Worm (Caenorhabditis elegans): ENCODE data around the gene ZC239.6.

Gene ZC239.6

DNA sequence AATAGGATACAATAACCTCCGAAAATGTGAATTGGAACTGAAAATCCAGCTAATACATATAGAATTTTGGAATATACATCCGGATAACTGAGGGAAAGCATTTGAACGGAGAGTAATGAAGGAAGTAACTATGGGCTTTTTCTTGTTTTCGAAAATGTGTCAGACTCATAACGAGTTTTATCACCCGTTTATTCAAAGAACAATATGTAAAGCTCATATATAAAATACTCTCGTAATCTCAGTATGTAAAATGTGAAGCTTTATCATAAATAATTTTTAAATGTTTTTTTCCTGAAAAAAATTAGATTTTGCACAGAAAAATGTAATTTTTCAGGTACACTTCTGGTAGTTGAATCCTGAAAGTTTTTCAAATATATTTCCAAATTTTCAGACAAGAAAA, 21.0 kb downstream of the ZC239.6 start, which contains the start of gene srh-297:
srh-297 (minus strand) TSS at position 101 of the 400 bp plus-strand sequence.
- no peak for TF ChIP-seq ceh-30 (tag; optimal IDR thresholded peaks at IDR 0.05)
- no peak for TF ChIP-seq unc-3 (GFP tag; conservative IDR thresholded peaks at IDR 0.05)
- TF ChIP-seq unc-3 (tag; optimal IDR thresholded peaks at IDR 0.05), result no peak
- no peak for TF ChIP-seq ceh-24 (tag; optimal IDR thresholded peaks at IDR 0.05)
- TF ChIP-seq lim-6 (tag; optimal IDR thresholded peaks at IDR 0.05), result no peak
- TF ChIP-seq ceh-6 (GFP tag; optimal IDR thresholded peaks at IDR 0.05), result no peak
- TF ChIP-seq unc-42 (tag; optimal IDR thresholded peaks at IDR 0.05), result no peak
- TF ChIP-seq ceh-34 (tag; optimal IDR thresholded peaks at IDR 0.05), result no peak
- no peak for TF ChIP-seq hlh-15 (tag; optimal IDR thresholded peaks at IDR 0.05)
- no peak for TF ChIP-seq dmd-4 (tag; optimal IDR thresholded peaks at IDR 0.05; ENCODE audit: borderline replicate concordance)
- TF ChIP-seq tbx-2 (tag; optimal IDR thresholded peaks at IDR 0.05), result no peak
- TF ChIP-seq sdc-2 (tag; optimal IDR thresholded peaks at IDR 0.05), result no peak
- TF ChIP-seq mec-3 (tag; optimal IDR thresholded peaks at IDR 0.05; ENCODE audit: borderline replicate concordance), result no peak
- no peak for TF ChIP-seq eyg-1 (tag; optimal IDR thresholded peaks at IDR 0.05)
- no peak for TF ChIP-seq pqm-1 (tag; optimal IDR thresholded peaks at IDR 0.05)

DNA sequence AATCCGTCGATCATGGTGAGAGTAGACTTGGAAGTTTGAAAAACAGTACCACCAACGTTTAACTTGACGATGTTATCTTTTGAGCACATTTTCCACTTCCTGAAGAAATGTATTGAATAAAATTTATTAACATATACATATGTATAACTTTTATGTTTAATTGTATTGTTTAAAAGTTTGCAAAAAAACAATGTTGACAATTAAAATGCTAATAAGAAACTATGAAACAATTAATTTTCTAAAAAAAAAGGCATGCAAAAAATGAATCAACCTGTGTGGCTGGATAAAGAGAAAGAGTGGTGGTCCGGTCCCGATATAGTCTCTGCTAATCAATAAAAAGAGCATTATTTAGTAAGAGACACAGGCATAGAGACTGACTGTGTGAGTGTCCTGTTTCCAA, 25.3 kb downstream of the ZC239.6 start, which contains the start of gene C17F4.8:
C17F4.8 (minus strand) TSS at position 101 of the 400 bp plus-strand sequence.
- TF ChIP-seq pha-2 (tag; optimal IDR thresholded peaks at IDR 0.05), result no peak
- no peak for TF ChIP-seq nhr-232 (tag; optimal IDR thresholded peaks at IDR 0.05)
- no peak for TF ChIP-seq sox-2 (GFP tag; IDR thresholded peaks at IDR 0.05)
- TF ChIP-seq K09A11.1 (tag; optimal IDR thresholded peaks at IDR 0.05; ENCODE audit: insufficient read depth), result no peak
- no peak for TF ChIP-seq unc-55 (GFP tag; optimal IDR thresholded peaks at IDR 0.05)
- no peak for TF ChIP-seq pros-1 (tag; optimal IDR thresholded peaks at IDR 0.05)
- no peak for TF ChIP-seq ceh-45 (GFP tag; IDR thresholded peaks at IDR 0.05)
- no peak for TF ChIP-seq ama-1 (optimal IDR thresholded peaks at IDR 0.05)
- TF ChIP-seq unc-86 (tag; optimal IDR thresholded peaks at IDR 0.05), result no peak
- no peak for TF ChIP-seq Y22D7AL.16 (tag; optimal IDR thresholded peaks at IDR 0.05)
- TF ChIP-seq rnt-1 (tag; optimal IDR thresholded peaks at IDR 0.05), result no peak
- TF ChIP-seq zip-5 (tag; optimal IDR thresholded peaks at IDR 0.05), result no peak
- no peak for TF ChIP-seq ahr-1 (tag; optimal IDR thresholded peaks at IDR 0.05)
- no peak for TF ChIP-seq ceh-2 (tag; optimal IDR thresholded peaks at IDR 0.05)
- no peak for TF ChIP-seq lim-6 (tag; optimal IDR thresholded peaks at IDR 0.05)
- TF ChIP-seq K02D7.2 (tag; optimal IDR thresholded peaks at IDR 0.05), result no peak
- TF ChIP-seq ceh-31 (tag; optimal IDR thresholded peaks at IDR 0.05), result no peak
- TF ChIP-seq pax-1 (tag; optimal IDR thresholded peaks at IDR 0.05), result no peak
- no peak for TF ChIP-seq sdc-2 (tag; optimal IDR thresholded peaks at IDR 0.05)
- no peak for TF ChIP-seq syd-9 (tag; optimal IDR thresholded peaks at IDR 0.05)

DNA sequence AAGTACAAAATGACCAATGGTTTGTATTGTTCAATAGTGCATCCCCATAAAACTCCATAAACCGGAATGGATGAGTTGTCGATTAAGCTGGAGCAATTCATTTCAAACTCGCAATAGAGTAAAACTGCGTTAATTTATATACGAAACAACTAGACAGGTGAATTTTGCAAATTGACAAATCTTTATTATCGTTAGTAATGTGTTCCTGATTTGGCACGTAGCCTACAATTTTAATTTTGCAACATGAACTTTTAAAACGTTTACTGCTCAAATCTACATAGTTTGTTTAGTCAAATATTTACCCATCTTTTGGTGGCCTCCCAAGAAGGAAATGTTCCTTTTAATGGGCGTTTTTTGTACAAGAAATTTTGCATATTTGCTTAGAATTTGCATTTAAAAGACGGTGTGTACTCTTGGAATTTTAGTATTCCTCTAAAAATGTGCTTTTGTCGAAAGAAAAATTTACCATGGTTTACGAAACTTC, 27.6 kb downstream of the ZC239.6 start, which contains the start of the genes srz-67 and C17F4.11:
srz-67 (minus strand) TSS at position 101 of the 484 bp plus-strand sequence.
C17F4.11 (plus strand) TSS at position 434 of the 484 bp plus-strand sequence.
- no peak for TF ChIP-seq sox-2 (GFP tag; IDR thresholded peaks at IDR 0.05)

DNA sequence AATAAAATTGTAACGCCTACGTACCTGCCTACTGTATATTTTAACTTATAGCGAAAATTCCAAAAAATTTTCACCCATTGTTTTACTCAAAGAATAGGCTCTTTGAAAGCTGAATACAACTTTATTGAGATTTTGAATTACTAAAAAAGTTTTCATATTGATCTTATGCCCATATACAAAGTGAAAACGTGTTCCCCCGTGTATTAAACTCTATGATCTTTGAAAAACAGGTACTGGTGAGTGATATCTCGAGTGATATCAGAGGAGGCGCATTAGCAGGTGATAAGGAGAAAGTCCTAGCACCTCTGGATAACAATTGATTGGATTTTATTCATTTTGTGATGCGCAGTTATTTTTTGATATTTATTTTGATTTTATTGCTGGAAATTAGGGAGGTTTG, 30.8 kb downstream of the ZC239.6 start, which contains the start of gene C17F4.3:
C17F4.3 (plus strand) TSS at position 301 of the 400 bp plus-strand sequence.
- no peak for TF ChIP-seq sdc-2 (tag; optimal IDR thresholded peaks at IDR 0.05)

DNA sequence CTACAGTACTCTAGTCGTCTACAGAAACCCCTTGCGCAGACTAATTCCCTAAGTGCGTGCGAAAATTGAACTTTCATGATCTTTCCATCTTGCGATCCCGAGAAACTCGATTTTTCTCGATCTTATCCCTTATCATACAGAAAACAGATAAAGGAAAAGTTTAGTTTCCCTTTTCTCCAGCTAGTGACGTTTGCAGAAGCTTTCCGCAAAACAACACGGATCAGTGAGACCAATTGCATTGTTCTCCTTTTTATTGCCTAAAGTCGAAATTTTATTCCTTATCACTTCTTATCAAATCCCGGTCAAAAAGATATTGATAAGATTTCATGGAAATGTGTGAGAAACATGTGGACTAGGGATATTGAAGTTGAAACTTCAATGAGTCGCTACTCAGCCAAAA, 32.4 kb downstream of the ZC239.6 start:
- TF ChIP-seq nfya-1 (tag; optimal IDR thresholded peaks at IDR 0.05), result no peak
- no peak for TF ChIP-seq pha-2 (tag; optimal IDR thresholded peaks at IDR 0.05)
- no peak for TF ChIP-seq nhr-11 (tag; optimal IDR thresholded peaks at IDR 0.05)
- TF ChIP-seq ceh-30 (tag; optimal IDR thresholded peaks at IDR 0.05), result no peak
- TF ChIP-seq zip-5 (tag; optimal IDR thresholded peaks at IDR 0.05), result no peak
- TF ChIP-seq gmeb-2 (tag; optimal IDR thresholded peaks at IDR 0.05), result no peak
- no peak for TF ChIP-seq sox-4 (tag; optimal IDR thresholded peaks at IDR 0.05)
- TF ChIP-seq dmd-4 (tag; optimal IDR thresholded peaks at IDR 0.05; ENCODE audit: borderline replicate concordance), result no peak
- no peak for TF ChIP-seq fax-1 (tag; optimal IDR thresholded peaks at IDR 0.05)
- TF ChIP-seq sox-2 (GFP tag; IDR thresholded peaks at IDR 0.05), result no peak
- TF ChIP-seq ceh-45 (GFP tag; IDR thresholded peaks at IDR 0.05), result no peak
- TF ChIP-seq pha-4 (tag; optimal IDR thresholded peaks at IDR 0.05), result no peak
- no peak for TF ChIP-seq elt-4 (tag; optimal IDR thresholded peaks at IDR 0.05)
- no peak for TF ChIP-seq ztf-16 (tag; optimal IDR thresholded peaks at IDR 0.05)
- no peak for TF ChIP-seq pax-1 (tag; optimal IDR thresholded peaks at IDR 0.05)
- TF ChIP-seq unc-3 (GFP tag; conservative IDR thresholded peaks at IDR 0.05), result no peak
- TF ChIP-seq unc-3 (tag; optimal IDR thresholded peaks at IDR 0.05), result no peak
- no peak for TF ChIP-seq pat-9 (tag; optimal IDR thresholded peaks at IDR 0.05)

Measured in whole organism, late embryonic.